Worm (Caenorhabditis elegans) whole organism, L2 larva: ENCODE results near the gene mys-1.

Experiments used
- C34F6.9 ChIP-seq: fragments of 150-350 bp; optimal IDR thresholded peaks from 2 replicates; lab custom pipeline; 2014; ENCODE audit warnings: missing biosample characterization, missing genetic modification characterization
- F13H6.1 ChIP-seq: sonication (generic microtip); optimal IDR thresholded peaks from 2 replicates; lab custom pipeline; 2016; ENCODE audit warnings: missing genetic modification characterization, missing compliant biosample characterization
- R02D3.7 ChIP-seq: fragments of 150-350 bp; optimal IDR thresholded peaks from 2 replicates; lab custom pipeline; 2014; ENCODE audit warnings: missing biosample characterization, missing genetic modification characterization
- ZK546.5 ChIP-seq: sonication (generic microtip); optimal IDR thresholded peaks from 2 replicates; lab custom pipeline; 2017; ENCODE audit warnings: missing biosample characterization, missing genetic modification characterization
- alr-1 ChIP-seq: fragments of 150-350 bp; optimal IDR thresholded peaks from 2 replicates; lab custom pipeline; 2014; ENCODE audit warnings: missing biosample characterization, missing genetic modification characterization
- aly-2 ChIP-seq: fragments of 150-350 bp; optimal IDR thresholded peaks from 2 replicates; lab custom pipeline; 2014; ENCODE audit warnings: missing biosample characterization, missing genetic modification characterization
- blmp-1 ChIP-seq: sonication (generic microtip); optimal IDR thresholded peaks from 2 replicates; lab custom pipeline; 2017; ENCODE audit warnings: missing genetic modification characterization, mild to moderate bottlenecking, missing compliant biosample characterization, antibody characterized with exemption, moderate library complexity; ENCODE audit not compliant: insufficient read depth
- ceh-82 ChIP-seq: fragments of 150-350 bp; optimal IDR thresholded peaks from 2 replicates; lab custom pipeline; 2014; ENCODE audit warnings: missing biosample characterization, missing genetic modification characterization
- crh-2 ChIP-seq: sonication (generic microtip); optimal IDR thresholded peaks from 2 replicates; lab custom pipeline; 2017; ENCODE audit warnings: missing biosample characterization, missing genetic modification characterization
- elt-1 ChIP-seq: fragments of 150-350 bp; optimal IDR thresholded peaks from 2 replicates; lab custom pipeline; 2014; ENCODE audit warnings: missing biosample characterization, missing genetic modification characterization
- elt-3 ChIP-seq: sonication (generic microtip); optimal IDR thresholded peaks from 2 replicates; lab custom pipeline; 2017; ENCODE audit warnings: missing biosample characterization, missing genetic modification characterization
- fos-1 ChIP-seq: fragments of 150-350 bp; optimal IDR thresholded peaks from 2 replicates; lab custom pipeline; 2014; ENCODE audit warnings: missing biosample characterization, missing genetic modification characterization
- gmeb-1 ChIP-seq: fragments of 150-350 bp; optimal IDR thresholded peaks from 2 replicates; lab custom pipeline; 2014; ENCODE audit warnings: missing biosample characterization, missing genetic modification characterization
- lin-13 ChIP-seq: fragments of 150-350 bp; optimal IDR thresholded peaks from 2 replicates; lab custom pipeline; 2014; ENCODE audit warnings: missing biosample characterization, missing genetic modification reagents, missing genetic modification characterization
- lsy-2 ChIP-seq, 2 experiments: fragments of 150-350 bp in 1 of 2; sonication (generic microtip) in 1 of 2; optimal IDR thresholded peaks; 2 replicates each; lab custom pipeline; 2014 to 2017; ENCODE audit warnings: missing biosample characterization in 2 of 2, missing genetic modification characterization in 2 of 2
- mab-5 ChIP-seq: fragments of 150-350 bp; optimal IDR thresholded peaks from 2 replicates; lab custom pipeline; 2014; ENCODE audit warnings: missing biosample characterization, missing genetic modification characterization
- mbf-1 ChIP-seq: sonication (generic microtip); optimal IDR thresholded peaks from 2 replicates; lab custom pipeline; 2017; ENCODE audit warnings: missing biosample characterization, missing genetic modification characterization
- mdl-1 ChIP-seq, 2 experiments: fragments of 150-350 bp in 1 of 2; sonication (generic microtip) in 1 of 2; optimal IDR thresholded peaks; 2 replicates each; lab custom pipeline; 2017; ENCODE audit warnings: missing biosample characterization in 2 of 2, missing genetic modification characterization in 2 of 2
- nhr-10 ChIP-seq: sonication (generic microtip); optimal IDR thresholded peaks from 2 replicates; lab custom pipeline; 2017; ENCODE audit warnings: missing biosample characterization, missing genetic modification characterization
- nhr-21 ChIP-seq: fragments of 150-350 bp; optimal IDR thresholded peaks from 2 replicates; lab custom pipeline; 2014; ENCODE audit warnings: missing biosample characterization, missing genetic modification characterization
- nhr-23 ChIP-seq: fragments of 150-350 bp; optimal IDR thresholded peaks from 2 replicates; lab custom pipeline; 2014; ENCODE audit warnings: missing biosample characterization, missing genetic modification reagents, missing genetic modification characterization
- nhr-25 ChIP-seq: fragments of 150-350 bp; sonication (generic microtip); optimal IDR thresholded peaks from 3 replicates; lab custom pipeline; 2014; ENCODE audit warnings: missing biosample characterization, missing genetic modification characterization
- nhr-6 ChIP-seq: fragments of 150-350 bp; optimal IDR thresholded peaks from 2 replicates; lab custom pipeline; 2014; ENCODE audit warnings: missing biosample characterization, missing genetic modification characterization
- nhr-77 ChIP-seq: fragments of 150-350 bp; optimal IDR thresholded peaks from 2 replicates; lab custom pipeline; 2014; ENCODE audit warnings: missing biosample characterization, missing genetic modification characterization
- sem-4 ChIP-seq: fragments of 150-350 bp; optimal IDR thresholded peaks from 2 replicates; lab custom pipeline; 2014; ENCODE audit warnings: missing biosample characterization, missing genetic modification reagents, missing genetic modification characterization
- sma-9 ChIP-seq, 2 experiments: fragments of 150-350 bp in 1 of 2; sonication (generic microtip) in 1 of 2; optimal IDR thresholded peaks; 2 replicates each; lab custom pipeline; 2014 to 2016; ENCODE audit warnings: missing genetic modification characterization in 2 of 2, mild to moderate bottlenecking in 1 of 2, missing biosample characterization in 1 of 2, missing compliant biosample characterization in 1 of 2, missing genetic modification reagents in 1 of 2, moderate library complexity in 1 of 2
- snpc-4 ChIP-seq: fragments of 150-350 bp; optimal IDR thresholded peaks from 2 replicates; lab custom pipeline; 2014; ENCODE audit warnings: missing biosample characterization, missing genetic modification characterization
- unc-55 ChIP-seq: fragments of 150-350 bp; sonication (generic microtip); optimal IDR thresholded peaks from 3 replicates; lab custom pipeline; 2014; ENCODE audit warnings: missing biosample characterization, missing genetic modification reagents, missing genetic modification characterization
- zag-1 ChIP-seq: fragments of 150-350 bp; optimal IDR thresholded peaks from 2 replicates; lab custom pipeline; 2014; ENCODE audit warnings: missing biosample characterization, missing genetic modification characterization
- ztf-1 ChIP-seq: fragments of 200-800 bp; sonication (Bioruptor generic); conservative IDR thresholded peaks from 2 replicates; pipeline ENCODE4 v1.3.6; 2022; ENCODE audit warnings: missing genetic modification characterization, missing compliant biosample characterization
- ztf-11 ChIP-seq: sonication (generic microtip); optimal IDR thresholded peaks from 2 replicates; lab custom pipeline; 2017; ENCODE audit warnings: missing biosample characterization, missing genetic modification characterization
- ztf-4 ChIP-seq: fragments of 150-350 bp; optimal IDR thresholded peaks from 2 replicates; lab custom pipeline; 2014; ENCODE audit warnings: missing biosample characterization, missing genetic modification characterization

Gene mys-1

ce11 chrV:7112223-7112622, 27.8 kb upstream of the mys-1 start:
- TF ChIP-seq C34F6.9 (tag; lab: Kevin White, UChicago) (no peak), nhr-10 (tag; lab: Kevin White, UChicago) (no peak), nhr-21 (tag; lab: Kevin White, UChicago) (no peak), zag-1 (tag; lab: Kevin White, UChicago) (no peak), alr-1 (tag; lab: Kevin White, UChicago) (no peak), crh-2 (tag; lab: Kevin White, UChicago) (no peak), nhr-6 (tag; lab: Kevin White, UChicago) (no peak), R02D3.7 (tag; lab: Kevin White, UChicago) (no peak), mab-5 (no peak), elt-3 (no peak), elt-1 (tag; lab: Kevin White, UChicago) (no peak), fos-1 (no peak), blmp-1 (no peak)

DNA sequence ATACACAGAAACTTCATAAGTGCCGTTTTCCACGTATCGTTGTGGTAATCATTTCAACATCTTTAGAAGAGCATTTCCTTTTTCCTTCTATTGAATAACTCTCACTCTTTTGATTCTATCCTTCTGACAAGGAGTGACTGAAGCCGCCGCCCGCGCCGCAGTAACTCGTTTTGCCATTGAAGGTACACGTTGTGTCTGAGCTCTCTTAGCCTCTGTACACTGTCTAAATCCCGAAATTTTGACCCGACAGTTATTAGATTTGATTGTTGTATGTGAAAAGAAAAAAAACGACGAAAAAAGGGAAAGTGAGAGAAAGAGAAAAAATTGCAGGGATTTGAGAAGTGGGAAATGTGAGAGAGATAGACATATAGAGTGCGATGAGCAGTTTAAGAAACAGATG, 26.8 kb upstream of the mys-1 start:
- TF ChIP-seq F13H6.1 (tag; lab: Kevin White, UChicago) (peak; percentile 15), snpc-4 (tag; lab: Kevin White, UChicago) (no peak), unc-55 (peak; percentile 15), sma-9 (GFP tag; optimal IDR thresholded peaks at IDR 0.05; lab: Kevin White, UChicago) (peak; percentile 23), sma-9 (tag; optimal IDR thresholded peaks at IDR 0.05; lab: Kevin White, UChicago) (no peak), C34F6.9 (tag; lab: Kevin White, UChicago) (peak; percentile 26), mdl-1 (tag; optimal IDR thresholded peaks at IDR 0.05; lab: Kevin White, UChicago) (no peak)

ce11 chrV:7110370-7110769, 25.9 kb upstream of the mys-1 start:
- no peak for TF ChIP-seq elt-3
- TF ChIP-seq F13H6.1 (tag; lab: Kevin White, UChicago): no peak
- no peak for TF ChIP-seq zag-1 (tag; lab: Kevin White, UChicago)
- no peak for TF ChIP-seq elt-1 (tag; lab: Kevin White, UChicago)
- no peak for TF ChIP-seq mdl-1 (tag; optimal IDR thresholded peaks at IDR 0.05; lab: Kevin White, UChicago)

ce11 chrV:7106499-7107152, 22.2 kb upstream of the mys-1 start:
- TF ChIP-seq F13H6.1 (tag; lab: Kevin White, UChicago): no peak
- no peak for TF ChIP-seq ztf-4 (tag; lab: Kevin White, UChicago)
- no peak for TF ChIP-seq mdl-1 (tag; optimal IDR thresholded peaks at IDR 0.05; lab: Kevin White, UChicago)

DNA sequence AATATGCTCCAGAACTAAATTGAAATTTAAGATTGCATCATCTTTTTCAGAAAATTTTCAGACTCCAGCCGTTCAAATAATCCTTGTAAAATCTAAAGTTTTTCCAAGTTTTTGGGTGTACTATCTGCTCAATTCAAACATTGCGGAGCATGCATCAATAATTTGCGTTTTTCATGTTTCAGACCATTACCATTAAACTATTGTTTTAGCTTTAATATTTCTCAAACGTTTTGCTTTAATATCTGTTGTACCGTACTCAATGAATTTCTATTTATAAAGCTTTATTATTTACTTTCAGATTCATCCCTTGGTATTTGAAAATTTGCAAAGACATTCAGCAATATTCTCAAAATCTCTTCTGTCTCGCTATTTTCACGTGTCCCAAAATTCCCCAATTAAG, 18.8 kb upstream of the mys-1 start, which contains the start of gene odr-2:
Gene odr-2, plus strand, starts transcription at position 301 of the 400 bp plus-strand sequence.
- TF ChIP-seq sma-9 (GFP tag; optimal IDR thresholded peaks at IDR 0.05; lab: Kevin White, UChicago) (no peak), sma-9 (tag; optimal IDR thresholded peaks at IDR 0.05; lab: Kevin White, UChicago) (no peak), mab-5 (no peak), mbf-1 (tag; lab: Kevin White, UChicago) (no peak), gmeb-1 (tag; lab: Kevin White, UChicago) (no peak), F13H6.1 (tag; lab: Kevin White, UChicago) (no peak), nhr-23 (tag; lab: Kevin White, UChicago) (no peak), ceh-82 (tag; lab: Kevin White, UChicago) (no peak), nhr-77 (tag; lab: Kevin White, UChicago) (no peak), nhr-6 (tag; lab: Kevin White, UChicago) (no peak), fos-1 (no peak), alr-1 (tag; lab: Kevin White, UChicago) (no peak), ztf-4 (tag; lab: Kevin White, UChicago) (no peak), ztf-11 (tag; lab: Kevin White, UChicago) (no peak), nhr-25 (no peak), aly-2 (no peak), ZK546.5 (tag; lab: Kevin White, UChicago) (no peak), lsy-2 (tag; optimal IDR thresholded peaks at IDR 0.05; lab: Kevin White, UChicago) (no peak)

DNA sequence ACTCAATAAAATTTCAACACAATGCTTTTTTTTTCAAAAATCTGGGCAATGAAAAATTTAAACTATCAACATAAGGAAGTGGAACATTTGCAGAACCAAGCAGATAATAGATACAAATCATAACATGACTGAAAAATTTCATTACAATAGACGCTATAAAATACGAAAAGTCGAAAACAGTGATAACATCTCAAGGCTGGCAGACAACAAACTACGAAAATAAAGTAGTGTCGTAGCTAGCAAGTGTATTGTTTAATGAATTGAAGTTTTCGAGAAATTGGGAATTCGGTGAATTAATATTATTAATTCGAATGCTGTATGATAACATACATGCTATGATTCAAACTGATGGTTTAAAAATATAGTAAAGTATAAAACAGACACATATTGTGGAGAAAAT, 12.3 kb upstream of the mys-1 start:
- TF ChIP-seq ztf-4 (tag; lab: Kevin White, UChicago): no peak
- TF ChIP-seq sem-4 (tag; lab: Kevin White, UChicago): no peak
- no peak for TF ChIP-seq lin-13
- no peak for TF ChIP-seq ztf-11 (tag; lab: Kevin White, UChicago)
- no peak for TF ChIP-seq F13H6.1 (tag; lab: Kevin White, UChicago)
- TF ChIP-seq ztf-1: no peak
